Worm (Caenorhabditis elegans) whole organism, L1 larva: ENCODE data around the gene K02A2.1.

Source experiments
- C04F5.9 ChIP-seq: sonication (generic microtip); optimal IDR thresholded peaks from 2 replicates; lab custom pipeline; 2016; ENCODE audit warnings: missing genetic modification characterization, missing compliant biosample characterization
- C16A3.4 ChIP-seq: fragments of 150-350 bp; optimal IDR thresholded peaks from 2 replicates; lab custom pipeline; 2014; ENCODE audit warnings: missing biosample characterization, missing genetic modification characterization
- C34B4.2 ChIP-seq: sonication (generic microtip); optimal IDR thresholded peaks from 2 replicates; lab custom pipeline; 2017; ENCODE audit warnings: mild to moderate bottlenecking, missing genetic modification characterization, missing compliant biosample characterization
- Y116A8C.19 ChIP-seq: sonication (generic microtip); optimal IDR thresholded peaks from 2 replicates; lab custom pipeline; 2016; ENCODE audit warnings: missing compliant biosample characterization, missing genetic modification characterization, borderline replicate concordance
- ama-1 ChIP-seq: fragments of 150-350 bp; optimal IDR thresholded peaks from 2 replicates; lab custom pipeline; 2014
- blmp-1 ChIP-seq: fragments of 150-350 bp; optimal IDR thresholded peaks from 2 replicates; lab custom pipeline; 2014; ENCODE audit warnings: missing biosample characterization, missing genetic modification characterization
- ceh-63 ChIP-seq: fragments of 200-800 bp; sonication (Bioruptor generic); optimal IDR thresholded peaks from 2 replicates; lab custom pipeline; 2018; ENCODE audit warnings: mild to moderate bottlenecking, missing genetic modification characterization, missing compliant biosample characterization
- ceh-88 ChIP-seq: fragments of 200-800 bp; sonication (Bioruptor generic); IDR thresholded peaks from 2 replicates; pipeline ENCODE4 v1.3.6; 2022; ENCODE audit warnings: missing genetic modification characterization, missing compliant biosample characterization
- ces-1 ChIP-seq: fragments of 150-350 bp; optimal IDR thresholded peaks from 2 replicates; lab custom pipeline; 2014; ENCODE audit warnings: missing biosample characterization, missing genetic modification reagents, missing genetic modification characterization
- efl-1 ChIP-seq, 4 experiments: fragments of 150-350 bp; optimal IDR thresholded peaks in 3 of 4; peaks in 1 of 4; 1 replicate in 1 of 4; 2 replicates in 3 of 4; lab custom pipeline; 2014; ENCODE audit warnings: missing biosample characterization in 2 of 4, missing genetic modification characterization in 2 of 4, missing genetic modification reagents in 2 of 4
- elt-2 ChIP-seq: sonication (generic microtip); optimal IDR thresholded peaks from 2 replicates; lab custom pipeline; 2016; ENCODE audit warnings: missing genetic modification characterization, mild to moderate bottlenecking, inconsistent platforms, missing compliant biosample characterization, missing genetic modification reagents
- elt-3 ChIP-seq, 6 experiments: fragments of 150-350 bp in 1 of 6; sonication (generic microtip); optimal IDR thresholded peaks; 2 replicates each; lab custom pipeline; 2017 to 2018; ENCODE audit warnings: missing biosample characterization in 6 of 6, missing genetic modification characterization in 6 of 6, inconsistent platforms in 1 of 6
- fkh-10 ChIP-seq: sonication (generic microtip); optimal IDR thresholded peaks from 2 replicates; lab custom pipeline; 2017; ENCODE audit warnings: missing biosample characterization, missing genetic modification reagents, missing genetic modification characterization
- fos-1 ChIP-seq: fragments of 150-350 bp; optimal IDR thresholded peaks from 2 replicates; lab custom pipeline; 2014; ENCODE audit warnings: missing biosample characterization, missing genetic modification characterization
- grh-1 ChIP-seq: fragments of 200-800 bp; sonication (Bioruptor generic); IDR thresholded peaks from 2 replicates; pipeline ENCODE4 v1.3.6; 2022; ENCODE audit warnings: missing genetic modification reagents, missing genetic modification characterization, missing compliant biosample characterization
- hlh-17 ChIP-seq: fragments of 200-800 bp; sonication (Bioruptor generic); optimal IDR thresholded peaks from 2 replicates; lab custom pipeline; 2018; ENCODE audit warnings: missing genetic modification characterization, mild to moderate bottlenecking, missing compliant biosample characterization, moderate library complexity, borderline replicate concordance
- isw-1 ChIP-seq: fragments of 200-800 bp; sonication (Bioruptor generic); IDR thresholded peaks from 2 replicates; pipeline ENCODE4 v1.3.6; 2022; ENCODE audit warnings: missing genetic modification characterization, missing compliant biosample characterization
- jun-1 ChIP-seq: fragments of 150-350 bp; optimal IDR thresholded peaks from 2 replicates; lab custom pipeline; 2014; ENCODE audit warnings: missing biosample characterization, missing genetic modification reagents, missing genetic modification characterization
- lin-14 ChIP-seq: fragments of 200-800 bp; sonication (Bioruptor generic); optimal IDR thresholded peaks from 2 replicates; lab custom pipeline; 2018; ENCODE audit warnings: mild to moderate bottlenecking, missing genetic modification characterization, moderate library complexity, missing compliant biosample characterization
- lin-15B ChIP-seq: fragments of 150-350 bp; sonication (generic microtip); optimal IDR thresholded peaks from 3 replicates; lab custom pipeline; 2014; ENCODE audit warnings: missing biosample characterization, missing genetic modification characterization
- lin-35 ChIP-seq, 2 experiments: fragments of 150-350 bp; optimal IDR thresholded peaks; 2 replicates each; lab custom pipeline; 2014; ENCODE audit warnings: missing biosample characterization in 2 of 2, missing genetic modification characterization in 2 of 2, missing genetic modification reagents in 2 of 2
- lin-39 ChIP-seq: fragments of 150-350 bp; optimal IDR thresholded peaks from 2 replicates; lab custom pipeline; 2014; ENCODE audit warnings: missing biosample characterization, missing genetic modification reagents, missing genetic modification characterization
- lsy-2 ChIP-seq, 2 experiments: fragments of 150-350 bp; optimal IDR thresholded peaks; 2 replicates each; lab custom pipeline; 2014; ENCODE audit warnings: missing biosample characterization in 2 of 2, missing genetic modification characterization in 2 of 2
- mab-9 ChIP-seq: fragments of 200-800 bp; sonication (Bioruptor generic); IDR thresholded peaks from 2 replicates; pipeline ENCODE4 v1.3.6; 2022; ENCODE audit warnings: missing genetic modification reagents, missing genetic modification characterization, missing compliant biosample characterization
- mdl-1 ChIP-seq, 2 experiments: fragments of 150-350 bp; optimal IDR thresholded peaks; 2 replicates each; lab custom pipeline; 2014 to 2017; ENCODE audit warnings: missing biosample characterization in 2 of 2, missing genetic modification characterization in 2 of 2, inconsistent platforms in 1 of 2
- nhr-19 ChIP-seq: fragments of 200-800 bp; sonication (Bioruptor generic); conservative IDR thresholded peaks from 2 replicates; pipeline ENCODE4 v1.3.6; 2022; ENCODE audit warnings: missing genetic modification characterization, missing compliant biosample characterization
- nhr-20 ChIP-seq: sonication (generic microtip); optimal IDR thresholded peaks from 2 replicates; lab custom pipeline; 2016; ENCODE audit warnings: mild to moderate bottlenecking, missing genetic modification characterization, missing compliant biosample characterization
- nhr-237 ChIP-seq: fragments of 150-350 bp; optimal IDR thresholded peaks from 2 replicates; lab custom pipeline; 2014; ENCODE audit warnings: missing biosample characterization, missing genetic modification characterization
- nhr-47 ChIP-seq: sonication (generic microtip); optimal IDR thresholded peaks from 2 replicates; lab custom pipeline; 2016; ENCODE audit warnings: mild to moderate bottlenecking, missing genetic modification characterization, moderate library complexity, missing compliant biosample characterization
- nhr-85 ChIP-seq: sonication (generic microtip); peaks from one replicate; lab custom pipeline; 2016; ENCODE audit warnings: missing genetic modification characterization, inconsistent platforms, missing compliant biosample characterization
- pag-3 ChIP-seq: sonication (generic microtip); optimal IDR thresholded peaks from 2 replicates; lab custom pipeline; 2017; ENCODE audit warnings: missing genetic modification characterization, mild to moderate bottlenecking, missing compliant biosample characterization, antibody characterized with exemption, borderline replicate concordance; ENCODE audit not compliant: insufficient read depth
- pqm-1 ChIP-seq: sonication (generic microtip); optimal IDR thresholded peaks from 3 replicates; lab custom pipeline; 2017; ENCODE audit warnings: missing biosample characterization, missing genetic modification characterization
- sptf-1 ChIP-seq: fragments of 150-350 bp; optimal IDR thresholded peaks from 2 replicates; lab custom pipeline; 2014; ENCODE audit warnings: missing biosample characterization, missing genetic modification characterization
- unc-86 ChIP-seq: sonication (generic microtip); optimal IDR thresholded peaks from 2 replicates; lab custom pipeline; 2016; ENCODE audit warnings: missing genetic modification characterization, missing compliant biosample characterization
- vab-15 ChIP-seq: sonication (generic microtip); optimal IDR thresholded peaks from 2 replicates; lab custom pipeline; 2017; ENCODE audit warnings: missing genotype, mild to moderate bottlenecking, missing genetic modification characterization, missing compliant biosample characterization
- ztf-11 ChIP-seq, 2 experiments: sonication (generic microtip); optimal IDR thresholded peaks; 2 replicates each; lab custom pipeline; 2016 to 2017; ENCODE audit warnings: missing genetic modification characterization in 2 of 2, missing biosample characterization in 1 of 2, missing compliant biosample characterization in 1 of 2

The K02A2.1 gene

ce11 chrII:7457210-7457609 is 22.2 kb downstream of the K02A2.1 start, which contains the start of gene D1022.4:
Gene D1022.4, minus strand, starts transcription at chrII:7457292.
- no peak for TF ChIP-seq ztf-11 (tag; optimal IDR thresholded peaks at IDR 0.05; lab: Kevin White, UChicago)
- TF ChIP-seq elt-3 (tag; optimal IDR thresholded peaks at IDR 0.05; lab: Kevin White, UChicago), result peak in 2 of 6 experiments; percentile 10 to 13
- peak; percentile 47 for TF ChIP-seq lin-14
- TF ChIP-seq nhr-85 (tag; lab: Kevin White, UChicago), result peak; percentile 60
- no peak for TF ChIP-seq vab-15
- TF ChIP-seq blmp-1, result peak; percentile 78
- no peak for TF ChIP-seq C04F5.9
- no peak for TF ChIP-seq grh-1 (GFP tag; lab: Robert Waterston, UW)
- TF ChIP-seq lin-35 (GFP tag; optimal IDR thresholded peaks at IDR 0.05; lab: Kevin White, UChicago), result peak in 1 of 2 experiments; percentile 49
- no peak for TF ChIP-seq mdl-1 (tag; optimal IDR thresholded peaks at IDR 0.05; lab: Kevin White, UChicago)
- no peak for TF ChIP-seq Y116A8C.19 (tag; lab: Kevin White, UChicago)
- TF ChIP-seq efl-1 (optimal IDR thresholded peaks at IDR 0.05; lab: Kevin White, UChicago), result no peak
- TF ChIP-seq efl-1 (GFP tag; optimal IDR thresholded peaks at IDR 0.05 in 1 of 2; lab: Kevin White, UChicago), result peak in 1 of 2 experiments; percentile 3
- TF ChIP-seq lsy-2 (tag; optimal IDR thresholded peaks at IDR 0.05; lab: Kevin White, UChicago), result peak in 1 of 2 experiments; percentile 20
- TF ChIP-seq lin-39 (tag; lab: Kevin White, UChicago), result no peak
- TF ChIP-seq nhr-20 (tag; lab: Kevin White, UChicago), result peak; percentile 33

ce11 chrII:7458706-7459105 is 23.6 kb downstream of the K02A2.1 start, which contains the start of gene D1022.5:
Gene D1022.5, minus strand, starts transcription at chrII:7458806.
- TF ChIP-seq ama-1 (no peak), C34B4.2 (no peak), elt-2 (tag; lab: Kevin White, UChicago) (no peak), nhr-85 (tag; lab: Kevin White, UChicago) (peak; percentile 0), hlh-17 (GFP tag; lab: Kevin White, UChicago) (no peak), nhr-19 (no peak), C16A3.4 (no peak), isw-1 (GFP tag; lab: Robert Waterston, UW) (no peak)

ce11 chrII:7459205-7459604 is 24.1 kb downstream of the K02A2.1 start, which contains the start of gene D1022.2:
Gene D1022.2, plus strand, starts transcription at chrII:7459505.
- no peak for TF ChIP-seq fos-1 (tag; lab: Kevin White, UChicago)
- no peak for TF ChIP-seq sptf-1 (tag; lab: Kevin White, UChicago)

ce11 chrII:7465519-7465918 is 30.5 kb downstream of the K02A2.1 start, which contains the start of gene sro-1:
Gene sro-1, minus strand, starts transcription at chrII:7465619.
- TF ChIP-seq ceh-63, result no peak
- no peak for TF ChIP-seq pag-3 (tag; lab: Kevin White, UChicago)
- TF ChIP-seq unc-86 (tag; lab: Kevin White, UChicago), result no peak
- TF ChIP-seq nhr-85 (tag; lab: Kevin White, UChicago), result no peak
- TF ChIP-seq C34B4.2, result no peak
- no peak for TF ChIP-seq ceh-88 (GFP tag; lab: Robert Waterston, UW)
- TF ChIP-seq isw-1 (GFP tag; lab: Robert Waterston, UW), result no peak
- no peak for TF ChIP-seq lin-15B (tag; lab: Kevin White, UChicago)
- TF ChIP-seq mab-9, result no peak
- TF ChIP-seq nhr-47, result no peak
- no peak for TF ChIP-seq jun-1 (tag; lab: Kevin White, UChicago)
- TF ChIP-seq Y116A8C.19 (tag; lab: Kevin White, UChicago), result no peak

ce11 chrII:7469318-7469717 is 34.3 kb downstream of the K02A2.1 start:
- no peak for TF ChIP-seq efl-1 (optimal IDR thresholded peaks at IDR 0.05; lab: Kevin White, UChicago)
- TF ChIP-seq efl-1 (GFP tag; optimal IDR thresholded peaks at IDR 0.05 in 1 of 2; lab: Kevin White, UChicago), result peak in 1 of 2 experiments; percentile 22
- no peak for TF ChIP-seq nhr-237
- no peak for TF ChIP-seq pqm-1 (tag; lab: Kevin White, UChicago)
- TF ChIP-seq lin-14, result peak; percentile 47
- peak; percentile 40 for TF ChIP-seq ces-1
- peak; percentile 96 for TF ChIP-seq fkh-10 (GFP tag; lab: Kevin White, UChicago)
